Comparison of ENCODE assay signal across 6 worm cellular contexts in genomic region chrX:15496927-15497605, ce11.
TF ChIP-seq lines count a peak whose summit lies in the region.

TSS of gene suox-1 (plus strand) at chrX:15497555.

TF ChIP-seq in whole organism, L1 larva, 84 proteins besides CTCF, POLR2A, EP300 and RAD21 (continues in another document):
- TF ChIP-seq C16A3.4 (tag; optimal IDR thresholded peaks at IDR 0.05; lab: Kevin White, UChicago) (peak; percentile 20), snu-23 (GFP tag; optimal IDR thresholded peaks at IDR 0.05; lab: Kevin White, UChicago) (peak; percentile 65), nhr-71 (tag; optimal IDR thresholded peaks at IDR 0.05; lab: Kevin White, UChicago) (peak; percentile 53), mdl-1 (tag; optimal IDR thresholded peaks at IDR 0.05; lab: Kevin White, UChicago) (peak in 1 of 2 experiments; percentile 61), nhr-20 (tag; optimal IDR thresholded peaks at IDR 0.05; lab: Kevin White, UChicago) (peak; percentile 66), ceh-88 (GFP tag; IDR thresholded peaks at IDR 0.05; lab: Robert Waterston, UW) (no peak), dpl-1 (GFP tag; optimal IDR thresholded peaks at IDR 0.05; lab: Kevin White, UChicago) (peak in 1 of 3 experiments; percentile 12), lin-14 (GFP tag; optimal IDR thresholded peaks at IDR 0.05; lab: Kevin White, UChicago) (peak; percentile 68), nhr-19 (GFP tag; conservative IDR thresholded peaks at IDR 0.05; lab: Robert Waterston, UW) (0 out of 2 replicates have a peak, but pooled peaks have one; percentile 16), blmp-1 (tag; optimal IDR thresholded peaks at IDR 0.05; lab: Kevin White, UChicago) (peak; percentile 43), nhr-90 (tag; optimal IDR thresholded peaks at IDR 0.05; lab: Kevin White, UChicago; ENCODE audit: poor library complexity) (peak; percentile 47), grh-1 (GFP tag; IDR thresholded peaks at IDR 0.05; lab: Robert Waterston, UW) (peak; percentile 78), efl-1 (optimal IDR thresholded peaks at IDR 0.05; lab: Kevin White, UChicago) (no peak), efl-1 (GFP tag; optimal IDR thresholded peaks at IDR 0.05 in 1 of 2; lab: Kevin White, UChicago) (peak in 1 of 2 experiments; percentile 75)

TF ChIP-seq in whole organism, L2 larva, 48 proteins besides CTCF, POLR2A, EP300 and RAD21 (continues in another document):
- no peak for TF ChIP-seq lin-13 (GFP tag; optimal IDR thresholded peaks at IDR 0.05; lab: Kevin White, UChicago)
- no peak for TF ChIP-seq R02D3.7 (tag; optimal IDR thresholded peaks at IDR 0.05; lab: Kevin White, UChicago)
- no peak for TF ChIP-seq Y55F3AM.14 (GFP tag; optimal IDR thresholded peaks at IDR 0.05; lab: Kevin White, UChicago)
- peak; percentile 56 for TF ChIP-seq crh-2 (tag; optimal IDR thresholded peaks at IDR 0.05; lab: Kevin White, UChicago)
- peak; percentile 40 for TF ChIP-seq nhr-21 (tag; optimal IDR thresholded peaks at IDR 0.05; lab: Kevin White, UChicago)
- TF ChIP-seq F13H6.1 (tag; optimal IDR thresholded peaks at IDR 0.05; lab: Kevin White, UChicago): peak; percentile 52
- TF ChIP-seq fos-1 (tag; optimal IDR thresholded peaks at IDR 0.05; lab: Kevin White, UChicago): peak; percentile 38
- no peak for TF ChIP-seq sem-4 (tag; optimal IDR thresholded peaks at IDR 0.05; lab: Kevin White, UChicago)
- no peak for TF ChIP-seq C34F6.9 (tag; optimal IDR thresholded peaks at IDR 0.05; lab: Kevin White, UChicago)
- peak in 1 of 2 experiments; percentile 23 for TF ChIP-seq lsy-2 (tag; optimal IDR thresholded peaks at IDR 0.05; lab: Kevin White, UChicago)
- TF ChIP-seq peb-1 (tag; optimal IDR thresholded peaks at IDR 0.05; lab: Kevin White, UChicago): no peak
- peak; percentile 32 for TF ChIP-seq sma-3 (GFP tag; optimal IDR thresholded peaks at IDR 0.05; lab: Kevin White, UChicago)
- no peak for TF ChIP-seq dmd-4 (tag; optimal IDR thresholded peaks at IDR 0.05; lab: Kevin White, UChicago)
- TF ChIP-seq nhr-25 (tag; optimal IDR thresholded peaks at IDR 0.05; lab: Kevin White, UChicago): peak; percentile 70
- no peak for TF ChIP-seq skn-1 (tag; optimal IDR thresholded peaks at IDR 0.05; lab: Kevin White, UChicago)
- no peak for TF ChIP-seq ztf-1 (GFP tag; conservative IDR thresholded peaks at IDR 0.05; lab: Robert Waterston, UW)

TF ChIP-seq in whole organism, L3 larva, 47 proteins besides CTCF, POLR2A, EP300 and RAD21 (continues in another document):
- TF ChIP-seq sea-2 (GFP tag; optimal IDR thresholded peaks at IDR 0.05; lab: Kevin White, UChicago): no peak
- no peak for TF ChIP-seq nhr-67 (tag; optimal IDR thresholded peaks at IDR 0.05; lab: Kevin White, UChicago)
- TF ChIP-seq nhr-23 (tag; optimal IDR thresholded peaks at IDR 0.05; lab: Kevin White, UChicago): peak; percentile 73
- peak; percentile 3 for TF ChIP-seq lsy-12 (tag; optimal IDR thresholded peaks at IDR 0.05; lab: Kevin White, UChicago)
- peak; percentile 47 for TF ChIP-seq nhr-43 (tag; optimal IDR thresholded peaks at IDR 0.05; lab: Kevin White, UChicago; ENCODE audit: poor library complexity, severe bottlenecking)
- TF ChIP-seq elt-2 (tag; optimal IDR thresholded peaks at IDR 0.05; lab: Kevin White, UChicago): peak; percentile 16
- no peak for TF ChIP-seq snpc-4 (tag; optimal IDR thresholded peaks at IDR 0.05; lab: Kevin White, UChicago)
- TF ChIP-seq lin-39 (tag; optimal IDR thresholded peaks at IDR 0.05; lab: Kevin White, UChicago): peak; percentile 45
- TF ChIP-seq nfya-1 (tag; optimal IDR thresholded peaks at IDR 0.05; lab: Kevin White, UChicago; ENCODE audit: insufficient read depth): peak; percentile 36
- no peak for TF ChIP-seq nhr-12 (tag; optimal IDR thresholded peaks at IDR 0.05; lab: Kevin White, UChicago)
- peak; percentile 48 for TF ChIP-seq nhr-25 (tag; optimal IDR thresholded peaks at IDR 0.05; lab: Kevin White, UChicago)
- TF ChIP-seq nhr-76 (tag; optimal IDR thresholded peaks at IDR 0.05; lab: Kevin White, UChicago): no peak
- TF ChIP-seq pha-4 (tag; optimal IDR thresholded peaks at IDR 0.05; lab: Kevin White, UChicago): peak; percentile 14
- TF ChIP-seq egl-5 (tag; optimal IDR thresholded peaks at IDR 0.05; lab: Kevin White, UChicago): no peak
- TF ChIP-seq unc-39 (tag; optimal IDR thresholded peaks at IDR 0.05; lab: Kevin White, UChicago): no peak
- peak; percentile 45 for TF ChIP-seq mdl-1 (tag; optimal IDR thresholded peaks at IDR 0.05; lab: Kevin White, UChicago)

TF ChIP-seq in whole organism, L4 larva, 104 proteins besides CTCF, POLR2A, EP300 and RAD21 (continues in another document):
- TF ChIP-seq ama-1 (optimal IDR thresholded peaks at IDR 0.05; lab: Kevin White, UChicago) (no peak), fkh-10 (GFP tag; optimal IDR thresholded peaks at IDR 0.05; lab: Kevin White, UChicago) (no peak), dmd-8 (GFP tag; IDR thresholded peaks at IDR 0.05; lab: Robert Waterston, UW) (no peak), nhr-10 (tag; optimal IDR thresholded peaks at IDR 0.05; lab: Kevin White, UChicago) (no peak), snpc-1.2 (GFP tag; IDR thresholded peaks at IDR 0.05; lab: Robert Waterston, UW) (no peak), ces-1 (GFP tag; optimal IDR thresholded peaks at IDR 0.05; lab: Kevin White, UChicago) (no peak), ztf-11 (tag; optimal IDR thresholded peaks at IDR 0.05; lab: Kevin White, UChicago) (no peak), Y48G9A.11 (GFP tag; IDR thresholded peaks at IDR 0.05; lab: Robert Waterston, UW) (no peak), ZK337.2 (GFP tag; IDR thresholded peaks at IDR 0.05; lab: Robert Waterston, UW) (no peak), tra-1 (GFP tag; IDR thresholded peaks at IDR 0.05; lab: Robert Waterston, UW) (no peak), unc-39 (tag; optimal IDR thresholded peaks at IDR 0.05; lab: Kevin White, UChicago) (no peak), zfp-3 (GFP tag; conservative IDR thresholded peaks at IDR 0.05; lab: Robert Waterston, UW) (no peak), hlh-30 (tag; optimal IDR thresholded peaks at IDR 0.05; lab: Kevin White, UChicago; ENCODE audit: insufficient read depth) (peak; percentile 82), pha-4 (GFP tag; IDR thresholded peaks at IDR 0.05; lab: Robert Waterston, UW) (no peak), pha-4 (tag; optimal IDR thresholded peaks at IDR 0.05; lab: Kevin White, UChicago) (no peak), dmd-6 (GFP tag; IDR thresholded peaks at IDR 0.05; lab: Robert Waterston, UW) (peak; percentile 34; the same call in 1 of the 2 replicates), daf-8 (GFP tag; IDR thresholded peaks at IDR 0.05; lab: Robert Waterston, UW) (no peak), php-3 (GFP tag; IDR thresholded peaks at IDR 0.05; lab: Robert Waterston, UW) (no peak)

TF ChIP-seq in whole organism, late embryonic, 69 proteins besides CTCF, POLR2A, EP300 and RAD21:
- no peak for TF ChIP-seq ahr-1 (tag; optimal IDR thresholded peaks at IDR 0.05; lab: Kevin White, UChicago)
- no peak for TF ChIP-seq fkh-10 (GFP tag; optimal IDR thresholded peaks at IDR 0.05; lab: Kevin White, UChicago)
- TF ChIP-seq nfya-1 (tag; optimal IDR thresholded peaks at IDR 0.05; lab: Kevin White, UChicago): no peak
- no peak for TF ChIP-seq ztf-16 (tag; optimal IDR thresholded peaks at IDR 0.05; lab: Kevin White, UChicago)
- peak; percentile 34 for TF ChIP-seq hlh-30 (tag; optimal IDR thresholded peaks at IDR 0.05; lab: Kevin White, UChicago; ENCODE audit: insufficient read depth)

TF ChIP-seq in whole organism, young adult, 124 proteins besides CTCF, POLR2A, EP300 and RAD21:
- TF ChIP-seq hmg-1.2 (GFP tag; IDR thresholded peaks at IDR 0.05; lab: Robert Waterston, UW) (peak; percentile 39; the same call in 1 of the 2 replicates), K11D2.4 (GFP tag; IDR thresholded peaks at IDR 0.05; lab: Robert Waterston, UW) (0 out of 2 replicates have a peak, but pooled peaks have one; percentile 30), ceh-27 (GFP tag; optimal IDR thresholded peaks at IDR 0.05; lab: Kevin White, UChicago) (peak; percentile 16), F52B5.7 (tag; optimal IDR thresholded peaks at IDR 0.05; lab: Kevin White, UChicago) (no peak), ccch-3 (GFP tag; optimal IDR thresholded peaks at IDR 0.05; lab: Kevin White, UChicago) (no peak), bed-2 (GFP tag; IDR thresholded peaks at IDR 0.05; lab: Robert Waterston, UW) (no peak), nhr-80 (tag; optimal IDR thresholded peaks at IDR 0.05; lab: Kevin White, UChicago) (peak; percentile 42), tbp1 (GFP tag; optimal IDR thresholded peaks at IDR 0.05; lab: Kevin White, UChicago) (peak; percentile 1), cebp-1 (GFP tag; IDR thresholded peaks at IDR 0.05; lab: Robert Waterston, UW) (no peak), cebp-1 (tag; optimal IDR thresholded peaks at IDR 0.05; lab: Kevin White, UChicago) (peak; percentile 2), attf-5 (GFP tag; optimal IDR thresholded peaks at IDR 0.05; lab: Kevin White, UChicago) (no peak), lin-40 (tag; optimal IDR thresholded peaks at IDR 0.05; lab: Kevin White, UChicago) (peak; percentile 22), lin-35 (GFP tag; optimal IDR thresholded peaks at IDR 0.05; lab: Kevin White, UChicago) (no peak), ztf-22 (GFP tag; optimal IDR thresholded peaks at IDR 0.05; lab: Kevin White, UChicago) (no peak)
